Fruit fly (Drosophila melanogaster): Measurements from ENCODE around the gene Npc2e.
A peak's percentile ranks its signal among the peaks of the same experiment; 100 is the strongest.

Gene Npc2e

DNA sequence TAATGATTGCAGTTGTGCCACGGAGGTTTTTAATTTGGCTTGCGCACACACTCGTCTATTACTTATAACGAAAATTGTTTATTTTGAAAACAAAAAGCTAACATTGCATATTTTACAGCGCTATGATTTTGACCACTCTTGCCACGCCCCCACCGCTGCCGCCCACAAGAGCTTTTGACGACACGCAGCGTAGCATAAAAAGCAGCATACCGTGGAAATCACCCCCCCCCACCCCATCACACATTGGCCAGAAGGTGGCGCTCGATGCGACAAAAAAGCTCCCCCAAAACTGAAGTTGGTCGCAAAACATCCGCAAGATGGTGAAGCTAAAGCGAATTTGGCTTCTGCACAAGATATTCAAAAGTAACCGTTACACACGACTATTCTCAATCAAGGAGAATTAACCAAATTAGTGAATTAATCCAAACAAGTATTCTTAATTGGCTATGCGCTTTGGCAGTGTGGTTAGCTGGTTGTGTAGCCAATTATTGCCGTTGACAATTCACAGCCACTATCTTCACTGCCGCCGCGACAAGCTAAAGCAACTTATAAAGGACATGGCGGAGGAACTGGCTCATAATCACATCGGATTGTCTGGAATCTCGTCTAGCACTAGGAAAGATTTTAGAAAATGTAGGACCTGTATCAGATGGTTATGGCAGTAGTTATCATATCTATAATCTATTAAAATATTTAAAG lies 47.5 kb downstream of the Npc2e start (continued):
- TF ChIP-seq gce (GFP tag; IDR thresholded peaks at IDR 0.05) = peak; percentile 41; the same call in 1 of the 3 replicates
- peak; percentile 33; the same call in 1 of the 2 replicates for TF ChIP-seq CG13287 (GFP tag; IDR thresholded peaks at IDR 0.05; ENCODE audit: partially characterized antibody)
- peak; percentile 41; the same call in 1 of the 2 replicates for TF ChIP-seq ranshi (GFP tag; IDR thresholded peaks at IDR 0.05)
- peak; percentile 43; the same call in 1 of the 3 replicates for TF ChIP-seq tgo (GFP tag; IDR thresholded peaks at IDR 0.05)
- no peak for TF ChIP-seq scrt (GFP tag; optimal IDR thresholded peaks at IDR 0.05)
- no peak for TF ChIP-seq CG1832 (GFP tag; optimal IDR thresholded peaks at IDR 0.05)
- peak; percentile 90; the same call in 2 of the 3 replicates for TF ChIP-seq CG2199 (GFP tag; IDR thresholded peaks at IDR 0.05)
- 0 out of 3 replicates have a peak, but pooled peaks have one; percentile 53 for TF ChIP-seq H15 (GFP tag; IDR thresholded peaks at IDR 0.05)
- TF ChIP-seq Antp (GFP tag; optimal IDR thresholded peaks at IDR 0.05) = peak; percentile 64
- TF ChIP-seq p53 (GFP tag; optimal IDR thresholded peaks at IDR 0.05) = no peak
- peak; percentile 78 for TF ChIP-seq CG7987 (GFP tag; optimal IDR thresholded peaks at IDR 0.05)
- TF ChIP-seq otp (GFP tag; IDR thresholded peaks at IDR 0.05) = peak; percentile 51; the same call in 2 of the 3 replicates
- TF ChIP-seq CG8290 (GFP tag; optimal IDR thresholded peaks at IDR 0.05) = no peak
- peak in 1 of 2 experiments; percentile 70 for TF ChIP-seq CG8290 (tag; optimal IDR thresholded peaks at IDR 0.05)
- no peak for TF ChIP-seq chif (GFP tag; optimal IDR thresholded peaks at IDR 0.05)
- TF ChIP-seq CG34376 (GFP tag; optimal IDR thresholded peaks at IDR 0.05) = no peak
- no peak for TF ChIP-seq CG30020 (tag; optimal IDR thresholded peaks at IDR 0.05)
- TF ChIP-seq CG13296 (GFP tag; optimal IDR thresholded peaks at IDR 0.05) = no peak
- TF ChIP-seq Abd-B (GFP tag; optimal IDR thresholded peaks at IDR 0.05) = no peak
